Fruit fly (Drosophila melanogaster) whole organism, embryonic: ENCODE measurements around the gene CG14931.

Source experiments
- Abd-B ChIP-seq: fragments of 200-800 bp; sonication (Bioruptor generic); optimal IDR thresholded peaks from 2 replicates; lab custom pipeline; 2018; ENCODE audit warnings: missing biosample characterization, mild to moderate bottlenecking, missing genetic modification characterization, moderate library complexity
- Atf-2 ChIP-seq: fragments of 200-800 bp; sonication (Bioruptor generic); optimal IDR thresholded peaks from 2 replicates; lab custom pipeline; 2016; ENCODE audit warnings: missing biosample characterization, missing genetic modification characterization
- CG10267 ChIP-seq: fragments of 200-800 bp; sonication (Bioruptor generic); optimal IDR thresholded peaks from 2 replicates; lab custom pipeline; 2018; ENCODE audit warnings: missing biosample characterization, mild to moderate bottlenecking, missing genetic modification characterization, moderate library complexity
- CG10321 ChIP-seq: fragments of 200-800 bp; sonication (Bioruptor generic); IDR thresholded peaks from 2 replicates; pipeline ENCODE4 v1.3.6; 2022; ENCODE audit warnings: missing biosample characterization, missing genetic modification characterization
- CG12219 ChIP-seq: fragments of 200-800 bp; sonication (Bioruptor generic); optimal IDR thresholded peaks from 3 replicates; lab custom pipeline; 2018; ENCODE audit warnings: missing biosample characterization, mild to moderate bottlenecking, missing genetic modification characterization
- CG1233 ChIP-seq: fragments of 200-800 bp; sonication (Bioruptor generic); optimal IDR thresholded peaks from 4 replicates; lab custom pipeline; 2018; ENCODE audit warnings: missing biosample characterization, mild to moderate bottlenecking, missing genetic modification characterization
- CG12391 ChIP-seq: fragments of 200-800 bp; sonication (Bioruptor generic); optimal IDR thresholded peaks from 3 replicates; lab custom pipeline; 2018; ENCODE audit warnings: missing biosample characterization, mild to moderate bottlenecking, missing genetic modification characterization, moderate library complexity
- CG12942 ChIP-seq: fragments of 200-800 bp; sonication (Bioruptor generic); optimal IDR thresholded peaks from 3 replicates; lab custom pipeline; 2016; ENCODE audit warnings: missing biosample characterization, missing genetic modification characterization
- CG13296 ChIP-seq: fragments of 200-800 bp; sonication (Bioruptor generic); optimal IDR thresholded peaks from 3 replicates; lab custom pipeline; 2018; ENCODE audit warnings: missing biosample characterization, mild to moderate bottlenecking, missing genetic modification characterization
- CG13894 ChIP-seq: fragments of 200-800 bp; sonication (Bioruptor generic); optimal IDR thresholded peaks from 3 replicates; lab custom pipeline; 2018; ENCODE audit warnings: missing biosample characterization, mild to moderate bottlenecking, missing genetic modification characterization, moderate library complexity
- CG14014 ChIP-seq: fragments of 200-800 bp; sonication (Bioruptor generic); IDR thresholded peaks from 2 replicates; pipeline ENCODE4 v1.3.6; 2022; ENCODE audit warnings: missing biosample characterization, missing genetic modification characterization
- CG14667 ChIP-seq: fragments of 200-800 bp; sonication (Bioruptor generic); IDR thresholded peaks from 2 replicates; pipeline ENCODE4 v1.3.6; 2022; ENCODE audit warnings: missing biosample characterization, missing genetic modification characterization
- CG15601 ChIP-seq: fragments of 200-800 bp; sonication (Bioruptor generic); optimal IDR thresholded peaks from 3 replicates; lab custom pipeline; 2019; ENCODE audit warnings: missing biosample characterization, mild to moderate bottlenecking, missing genetic modification characterization, moderate library complexity
- CG17912 ChIP-seq: fragments of 200-800 bp; sonication (Bioruptor generic); optimal IDR thresholded peaks from 2 replicates; lab custom pipeline; 2018; ENCODE audit warnings: missing biosample characterization, mild to moderate bottlenecking, missing genetic modification characterization
- CG2120 ChIP-seq: fragments of 200-800 bp; sonication (Bioruptor generic); optimal IDR thresholded peaks from 3 replicates; lab custom pipeline; 2016; ENCODE audit warnings: missing biosample characterization, missing genetic modification characterization
- CG2678 ChIP-seq: fragments of 200-800 bp; sonication (Bioruptor generic); optimal IDR thresholded peaks from 3 replicates; lab custom pipeline; 2019; ENCODE audit warnings: missing biosample characterization, mild to moderate bottlenecking, missing genetic modification characterization, moderate library complexity
- CG7271 ChIP-seq: fragments of 200-800 bp; sonication (Bioruptor generic); optimal IDR thresholded peaks from 2 replicates; lab custom pipeline; 2018; ENCODE audit warnings: missing biosample characterization, mild to moderate bottlenecking, missing genetic modification characterization, moderate library complexity
- CG7963 ChIP-seq: fragments of 200-800 bp; sonication (Bioruptor generic); IDR thresholded peaks from 3 replicates; pipeline ENCODE4 v1.3.6; 2022; ENCODE audit warnings: missing biosample characterization, missing genetic modification characterization; ENCODE audit not compliant: partially characterized antibody
- CG8281 ChIP-seq: fragments of 200-800 bp; sonication (Bioruptor generic); optimal IDR thresholded peaks from 2 replicates; lab custom pipeline; 2018; ENCODE audit warnings: missing biosample characterization, mild to moderate bottlenecking, missing genetic modification characterization, moderate library complexity
- CG8924 ChIP-seq: fragments of 200-800 bp; optimal IDR thresholded peaks from 3 replicates; lab custom pipeline; 2019; ENCODE audit warnings: missing biosample characterization, mild to moderate bottlenecking, missing genetic modification characterization, moderate library complexity
- CG9727 ChIP-seq: fragments of 200-800 bp; sonication (Bioruptor generic); optimal IDR thresholded peaks from 3 replicates; lab custom pipeline; 2017; ENCODE audit warnings: missing biosample characterization, mild to moderate bottlenecking, missing genetic modification characterization
- Camta ChIP-seq: fragments of 200-800 bp; sonication (Bioruptor generic); optimal IDR thresholded peaks from 2 replicates; lab custom pipeline; 2016; ENCODE audit warnings: missing biosample characterization, missing genetic modification characterization
- D19A ChIP-seq: fragments of 200-800 bp; optimal IDR thresholded peaks from 3 replicates; lab custom pipeline; 2019; ENCODE audit warnings: missing biosample characterization, mild to moderate bottlenecking, missing genetic modification characterization, moderate library complexity
- Dll ChIP-seq: fragments of 200-800 bp; sonication (Bioruptor generic); IDR thresholded peaks from 4 replicates; pipeline ENCODE4 v1.3.6; 2022; ENCODE audit warnings: missing biosample characterization, missing genetic modification characterization; ENCODE audit not compliant: partially characterized antibody
- Gug ChIP-seq: fragments of 200-800 bp; sonication (Bioruptor generic); IDR thresholded peaks from 4 replicates; pipeline ENCODE4 v1.3.6; 2022; ENCODE audit warnings: missing biosample characterization, missing genetic modification characterization
- Hmr ChIP-seq: fragments of 200-800 bp; sonication (Bioruptor generic); optimal IDR thresholded peaks from 3 replicates; lab custom pipeline; 2017; ENCODE audit warnings: mild to moderate bottlenecking, missing biosample characterization, missing genetic modification reagents, missing genetic modification characterization
- Meics ChIP-seq: fragments of 200-800 bp; sonication (Bioruptor generic); optimal IDR thresholded peaks from 2 replicates; lab custom pipeline; 2017; ENCODE audit warnings: missing biosample characterization, mild to moderate bottlenecking, missing genetic modification characterization
- NfI ChIP-seq: fragments of 200-800 bp; sonication (Bioruptor generic); optimal IDR thresholded peaks from 3 replicates; lab custom pipeline; 2018; ENCODE audit warnings: missing biosample characterization, mild to moderate bottlenecking, missing genetic modification characterization, moderate library complexity
- PHDP ChIP-seq: fragments of 200-800 bp; sonication (Bioruptor generic); optimal IDR thresholded peaks from 3 replicates; lab custom pipeline; 2018; ENCODE audit warnings: missing biosample characterization, mild to moderate bottlenecking, missing genetic modification characterization, moderate library complexity
- Taf1 ChIP-seq: fragments of 200-800 bp; sonication (Bioruptor generic); IDR thresholded peaks from 2 replicates; pipeline ENCODE4 v1.3.6; 2022; ENCODE audit warnings: missing biosample characterization, missing genetic modification characterization
- ab ChIP-seq: fragments of 200-800 bp; sonication (Bioruptor generic); optimal IDR thresholded peaks from 2 replicates; lab custom pipeline; 2016; ENCODE audit warnings: missing biosample characterization, missing genetic modification characterization
- aop ChIP-seq: fragments of 200-800 bp; sonication (Bioruptor generic); IDR thresholded peaks from 2 replicates; pipeline ENCODE4 v1.3.6; 2022; ENCODE audit warnings: missing biosample characterization, missing genetic modification characterization
- ato ChIP-seq: fragments of 200-800 bp; sonication (Bioruptor generic); IDR thresholded peaks from 2 replicates; pipeline ENCODE4 v1.3.6; 2022; ENCODE audit warnings: missing biosample characterization, missing genetic modification characterization; ENCODE audit not compliant: partially characterized antibody
- cas ChIP-seq: fragments of 200-800 bp; sonication (Bioruptor generic); IDR thresholded peaks from 2 replicates; pipeline ENCODE4 v1.3.6; 2022; ENCODE audit warnings: missing biosample characterization, missing genetic modification characterization
- cg ChIP-seq: fragments of 200-800 bp; sonication (Bioruptor generic); optimal IDR thresholded peaks from 3 replicates; lab custom pipeline; 2019; ENCODE audit warnings: missing biosample characterization, mild to moderate bottlenecking, missing genetic modification characterization, moderate library complexity
- crc ChIP-seq: fragments of 200-800 bp; sonication (Bioruptor generic); optimal IDR thresholded peaks from 2 replicates; lab custom pipeline; 2016; ENCODE audit warnings: missing biosample characterization, missing genetic modification characterization
- croc ChIP-seq: fragments of 200-800 bp; sonication (Bioruptor generic); conservative IDR thresholded peaks from 3 replicates; pipeline ENCODE4 v1.3.6; 2022; ENCODE audit warnings: missing biosample characterization, missing genetic modification characterization
- esg ChIP-seq: fragments of 200-800 bp; sonication (Bioruptor generic); conservative IDR thresholded peaks from 2 replicates; pipeline ENCODE4 v1.3.6; 2022; ENCODE audit warnings: missing biosample characterization, missing genetic modification characterization
- fd3F ChIP-seq: fragments of 200-800 bp; sonication (Bioruptor generic); optimal IDR thresholded peaks from 2 replicates; lab custom pipeline; 2018; ENCODE audit warnings: missing biosample characterization, mild to moderate bottlenecking, missing genetic modification characterization, moderate library complexity
- fru ChIP-seq: fragments of >200 bp; optimal IDR thresholded peaks from 2 replicates; lab custom pipeline; 2017
- grau ChIP-seq: fragments of 200-800 bp; optimal IDR thresholded peaks from 3 replicates; lab custom pipeline; 2019; ENCODE audit warnings: missing biosample characterization, mild to moderate bottlenecking, missing genetic modification characterization, moderate library complexity
- her ChIP-seq: fragments of 200-800 bp; sonication (Bioruptor generic); optimal IDR thresholded peaks from 2 replicates; lab custom pipeline; 2016; ENCODE audit warnings: missing biosample characterization, missing genetic modification characterization
- kah ChIP-seq: fragments of 200-800 bp; sonication (Bioruptor generic); optimal IDR thresholded peaks from 2 replicates; lab custom pipeline; 2018; ENCODE audit warnings: missing biosample characterization, mild to moderate bottlenecking, missing genetic modification characterization
- odd ChIP-seq: fragments of 200-800 bp; sonication (Bioruptor generic); optimal IDR thresholded peaks from 2 replicates; lab custom pipeline; 2017; ENCODE audit warnings: missing biosample characterization, mild to moderate bottlenecking, missing genetic modification characterization
- phol ChIP-seq: fragments of 200-800 bp; sonication (Bioruptor generic); optimal IDR thresholded peaks from 3 replicates; lab custom pipeline; 2018; ENCODE audit warnings: missing biosample characterization, mild to moderate bottlenecking, missing genetic modification characterization, moderate library complexity
- ro ChIP-seq: fragments of 200-800 bp; sonication (Bioruptor generic); IDR thresholded peaks from 2 replicates; pipeline ENCODE4 v1.3.6; 2022; ENCODE audit warnings: missing biosample characterization, missing genetic modification characterization
- scrt ChIP-seq: fragments of 200-800 bp; sonication (Bioruptor generic); optimal IDR thresholded peaks from 2 replicates; lab custom pipeline; 2018; ENCODE audit warnings: missing biosample characterization, mild to moderate bottlenecking, missing genetic modification characterization, moderate library complexity
- z ChIP-seq: fragments of 200-800 bp; sonication (Bioruptor generic); IDR thresholded peaks from 3 replicates; pipeline ENCODE4 v1.3.6; 2022; ENCODE audit warnings: missing biosample characterization, missing genetic modification characterization
- zen ChIP-seq: fragments of 200-800 bp; sonication (Bioruptor generic); optimal IDR thresholded peaks from 3 replicates; lab custom pipeline; 2018; ENCODE audit warnings: missing biosample characterization, mild to moderate bottlenecking, missing genetic modification characterization, moderate library complexity
- zen2 ChIP-seq: fragments of 200-800 bp; sonication (Bioruptor generic); IDR thresholded peaks from 3 replicates; pipeline ENCODE4 v1.3.6; 2022; ENCODE audit warnings: missing biosample characterization, missing genetic modification characterization; ENCODE audit not compliant: partially characterized antibody
- zfh1 ChIP-seq: fragments of 200-800 bp; sonication (Bioruptor generic); IDR thresholded peaks from 3 replicates; pipeline ENCODE4 v1.3.6; 2022; ENCODE audit warnings: missing biosample characterization, missing genetic modification characterization

The CG14931 gene

dm6 chr2L:11813665-11814087, 25.5 kb downstream of the CG14931 start, which contains the start of gene CycY (continued):
- TF ChIP-seq CG14014 (GFP tag; lab: Robert Waterston, UW) (no peak), phol (tag; lab: Kevin White, UChicago) (peak; percentile 50), CG13894 (no peak), Abd-B (GFP tag; lab: Kevin White, UChicago) (peak; percentile 39), fd3F (GFP tag; lab: Kevin White, UChicago) (no peak), CG8924 (peak; percentile 33), scrt (no peak), CG2678 (no peak), Atf-2 (no peak), odd (no peak), Taf1 (GFP tag; lab: Robert Waterston, UW) (no peak), ab (GFP tag; lab: Kevin White, UChicago) (no peak), D19A (no peak), Hmr (GFP tag; lab: Kevin White, UChicago) (peak; percentile 62), z (GFP tag; lab: Robert Waterston, UW) (no peak), CG17912 (GFP tag; lab: Kevin White, UChicago) (no peak), CG12219 (no peak), zen (tag; lab: Kevin White, UChicago) (peak; percentile 67), CG13296 (no peak), kah (GFP tag; lab: Kevin White, UChicago) (no peak), Gug (no peak), PHDP (tag; lab: Kevin White, UChicago) (no peak), croc (GFP tag; lab: Robert Waterston, UW) (no peak), CG14667 (GFP tag; lab: Robert Waterston, UW) (no peak), CG10321 (GFP tag; lab: Robert Waterston, UW) (no peak), CG1233 (GFP tag; lab: Kevin White, UChicago) (no peak), grau (tag; lab: Kevin White, UChicago) (peak; percentile 24), aop (GFP tag; lab: Robert Waterston, UW) (no peak), cg (GFP tag; lab: Kevin White, UChicago) (no peak), cas (no peak), fru (lab: Kevin White, UChicago) (no peak), CG12942 (GFP tag; lab: Kevin White, UChicago) (no peak), CG2120 (GFP tag; lab: Kevin White, UChicago) (peak; percentile 17), NfI (GFP tag; lab: Kevin White, UChicago) (no peak), zfh1 (GFP tag; lab: Robert Waterston, UW) (no peak; the same call in 2 of the 3 replicates), CG7271 (tag; lab: Kevin White, UChicago) (no peak), CG15601 (peak; percentile 35), esg (GFP tag; lab: Robert Waterston, UW) (no peak), ro (GFP tag; lab: Robert Waterston, UW) (no peak), crc (GFP tag; lab: Kevin White, UChicago) (no peak), CG12391 (tag; lab: Kevin White, UChicago) (peak; percentile 80), zen2 (GFP tag; lab: Robert Waterston, UW) (no peak), CG9727 (GFP tag; lab: Kevin White, UChicago) (peak; percentile 27), CG10267 (peak; percentile 73), ato (GFP tag; lab: Robert Waterston, UW) (0 out of 2 replicates have a peak, but pooled peaks have one; percentile 35), Camta (no peak), Dll (GFP tag; lab: Robert Waterston, UW) (peak; percentile 84), Meics (GFP tag; lab: Kevin White, UChicago) (no peak), her (GFP tag; lab: Kevin White, UChicago) (no peak), CG8281 (tag; lab: Kevin White, UChicago) (no peak), CG7963 (GFP tag; lab: Robert Waterston, UW) (0 out of 3 replicates have a peak, but pooled peaks have one; percentile 21)
